Fruit fly (Drosophila melanogaster): ENCODE measurements around the gene Coprox.

dm6 chr2L:6991085-6991484 is 26.9 kb downstream of the Coprox start:
- peak; percentile 75 for TF ChIP-seq CG8301 (tag; optimal IDR thresholded peaks at IDR 0.05)
- 0 out of 2 replicates have a peak, but pooled peaks have one; percentile 47 for TF ChIP-seq rn (GFP tag; IDR thresholded peaks at IDR 0.05)
- TF ChIP-seq EcR (GFP tag; optimal IDR thresholded peaks at IDR 0.05): peak; percentile 41
- TF ChIP-seq CG14655 (GFP tag; optimal IDR thresholded peaks at IDR 0.05): peak; percentile 76
- TF ChIP-seq gl (tag; optimal IDR thresholded peaks at IDR 0.05): peak; percentile 23
- peak; percentile 87 for TF ChIP-seq fd96Ca (GFP tag; IDR thresholded peaks at IDR 0.05)
- 0 out of 2 replicates have a peak, but pooled peaks have one; percentile 35 for TF ChIP-seq CG10348 (GFP tag; IDR thresholded peaks at IDR 0.05)
- peak; percentile 67 for TF ChIP-seq CG8159 (tag; optimal IDR thresholded peaks at IDR 0.05)
- peak; percentile 61 for TF ChIP-seq CG15710 (tag; optimal IDR thresholded peaks at IDR 0.05)
- TF ChIP-seq CG9948 (tag; optimal IDR thresholded peaks at IDR 0.05): peak; percentile 38

Measured in whole organism, pupa.